Fruit fly (Drosophila melanogaster) Kc167 (cell line): ENCODE results near the gene CG13722.

Source experiments
- Myc ChIP-seq: fragments of >200 bp; optimal IDR thresholded peaks from 2 replicates; lab custom pipeline; 2017; ENCODE audit warnings: missing external identifiers
- Sin3A ChIP-seq: fragments of >200 bp; optimal IDR thresholded peaks from 2 replicates; lab custom pipeline; 2018; ENCODE audit warnings: missing external identifiers
- h ChIP-seq: fragments of >200 bp; optimal IDR thresholded peaks from 3 replicates; lab custom pipeline; 2018; ENCODE audit warnings: missing external identifiers
- insv ChIP-seq: fragments of >200 bp; optimal IDR thresholded peaks from 3 replicates; lab custom pipeline; 2018; ENCODE audit warnings: missing external identifiers
- psq ChIP-seq: fragments of >200 bp; optimal IDR thresholded peaks from 2 replicates; lab custom pipeline; 2017; ENCODE audit warnings: missing external identifiers
- ttk ChIP-seq: sonication (Bioruptor generic); optimal IDR thresholded peaks from 2 replicates; lab custom pipeline; 2017; ENCODE audit warnings: missing external identifiers

- no peak for TF ChIP-seq h
- TF ChIP-seq Myc (lab: Kevin White, UChicago) = no peak
- TF ChIP-seq psq = no peak
- TF ChIP-seq Sin3A (lab: Kevin White, UChicago) = no peak
- TF ChIP-seq ttk (lab: Kevin White, UChicago) = no peak
- TF ChIP-seq insv (lab: Kevin White, UChicago) = no peak
Observed at dm6 chr3L:4442168-4442567, 48.6 kb downstream of the CG13722 start.
